Worm (Caenorhabditis elegans): Measurements from ENCODE around the gene grd-16.

ce11 chrIV:2481955-2482354, 5.5 kb downstream of the grd-16 start, which contains the start of gene Y69A2AL.2:
- TF ChIP-seq fkh-3 (tag; optimal IDR thresholded peaks at IDR 0.05) (no peak), die-1 (tag; optimal IDR thresholded peaks at IDR 0.05) (no peak), nhr-90 (tag; optimal IDR thresholded peaks at IDR 0.05) (no peak), ztf-18 (tag; optimal IDR thresholded peaks at IDR 0.05) (no peak), lin-35 (GFP tag; optimal IDR thresholded peaks at IDR 0.05) (no peak), T07F8.4 (tag; optimal IDR thresholded peaks at IDR 0.05) (no peak), ztf-28 (GFP tag; IDR thresholded peaks at IDR 0.05) (no peak), ets-4 (GFP tag; optimal IDR thresholded peaks at IDR 0.05) (no peak), snpc-4 (GFP tag; optimal IDR thresholded peaks at IDR 0.05) (no peak), snpc-4 (tag; optimal IDR thresholded peaks at IDR 0.05) (no peak), snpc-1.1 (tag; optimal IDR thresholded peaks at IDR 0.05; ENCODE audit: insufficient read depth) (no peak), ama-1 (optimal IDR thresholded peaks at IDR 0.05) (no peak), ama-1 (GFP tag; optimal IDR thresholded peaks at IDR 0.05) (no peak), snpc-1.3 (tag; optimal IDR thresholded peaks at IDR 0.05; ENCODE audit: insufficient read depth) (no peak), T26A5.8 (tag; optimal IDR thresholded peaks at IDR 0.05) (no peak)

Measured in whole organism, young adult.